Worm (Caenorhabditis elegans): ENCODE data around the gene C16D9.3.

ce11 chrV:8271395-8271794 lies 31.6 kb upstream of the C16D9.3 start:
- TF ChIP-seq tbp1 (GFP tag; optimal IDR thresholded peaks at IDR 0.05) (no peak), Y79H2A.3 (GFP tag; conservative IDR thresholded peaks at IDR 0.05) (no peak), lsl-1 (GFP tag; optimal IDR thresholded peaks at IDR 0.05) (no peak), rec-8 (tag; optimal IDR thresholded peaks at IDR 0.05) (no peak), let-526 (GFP tag; IDR thresholded peaks at IDR 0.05) (no peak)

All from whole organism, young adult.